Worm (Caenorhabditis elegans) whole organism, L1 larva: ENCODE results near the gene mab-5.
A peak's percentile ranks its signal among the peaks of the same experiment; 100 is the strongest.

Experiments used
- C04F5.9 ChIP-seq: sonication (generic microtip); optimal IDR thresholded peaks from 2 replicates; lab custom pipeline; 2016; ENCODE audit warnings: missing genetic modification characterization, missing compliant biosample characterization
- C16A3.4 ChIP-seq: fragments of 150-350 bp; optimal IDR thresholded peaks from 2 replicates; lab custom pipeline; 2014; ENCODE audit warnings: missing biosample characterization, missing genetic modification characterization
- C34B4.2 ChIP-seq: sonication (generic microtip); optimal IDR thresholded peaks from 2 replicates; lab custom pipeline; 2017; ENCODE audit warnings: mild to moderate bottlenecking, missing genetic modification characterization, missing compliant biosample characterization
- F16B12.6 ChIP-seq: fragments of 150-350 bp; optimal IDR thresholded peaks from 2 replicates; lab custom pipeline; 2014; ENCODE audit warnings: missing biosample characterization, missing genetic modification characterization
- Y116A8C.19 ChIP-seq: sonication (generic microtip); optimal IDR thresholded peaks from 2 replicates; lab custom pipeline; 2016; ENCODE audit warnings: missing compliant biosample characterization, missing genetic modification characterization, borderline replicate concordance
- aly-2 ChIP-seq: fragments of 150-350 bp; optimal IDR thresholded peaks from 2 replicates; lab custom pipeline; 2014; ENCODE audit warnings: missing biosample characterization, missing genetic modification characterization
- blmp-1 ChIP-seq: fragments of 150-350 bp; optimal IDR thresholded peaks from 2 replicates; lab custom pipeline; 2014; ENCODE audit warnings: missing biosample characterization, missing genetic modification characterization
- ceh-63 ChIP-seq: fragments of 200-800 bp; sonication (Bioruptor generic); optimal IDR thresholded peaks from 2 replicates; lab custom pipeline; 2018; ENCODE audit warnings: mild to moderate bottlenecking, missing genetic modification characterization, missing compliant biosample characterization
- ceh-82 ChIP-seq, 3 experiments: fragments of 150-350 bp in 1 of 3; sonication (generic microtip) in 2 of 3; optimal IDR thresholded peaks; 2 replicates each; lab custom pipeline; 2014 to 2017; ENCODE audit warnings: missing biosample characterization in 3 of 3, missing genetic modification characterization in 3 of 3
- ceh-88 ChIP-seq: fragments of 200-800 bp; sonication (Bioruptor generic); IDR thresholded peaks from 2 replicates; pipeline ENCODE4 v1.3.6; 2022; ENCODE audit warnings: missing genetic modification characterization, missing compliant biosample characterization
- ceh-90 ChIP-seq: sonication (generic microtip); optimal IDR thresholded peaks from 2 replicates; lab custom pipeline; 2016; ENCODE audit warnings: missing genetic modification characterization, missing compliant biosample characterization
- dpl-1 ChIP-seq, 3 experiments: fragments of 150-350 bp in 2 of 3; sonication (generic microtip) in 1 of 3; optimal IDR thresholded peaks; 2 replicates each; lab custom pipeline; 2014 to 2017; ENCODE audit warnings: missing biosample characterization in 3 of 3, missing genetic modification characterization in 3 of 3, missing genetic modification reagents in 3 of 3
- dsc-1 ChIP-seq: sonication (generic microtip); optimal IDR thresholded peaks from 2 replicates; lab custom pipeline; 2016; ENCODE audit warnings: mild to moderate bottlenecking, missing genetic modification characterization, missing compliant biosample characterization
- efl-1 ChIP-seq, 4 experiments: fragments of 150-350 bp; optimal IDR thresholded peaks in 3 of 4; peaks in 1 of 4; 1 replicate in 1 of 4; 2 replicates in 3 of 4; lab custom pipeline; 2014; ENCODE audit warnings: missing biosample characterization in 2 of 4, missing genetic modification characterization in 2 of 4, missing genetic modification reagents in 2 of 4
- efl-3 ChIP-seq: fragments of 200-800 bp; sonication (Bioruptor generic); optimal IDR thresholded peaks from 2 replicates; lab custom pipeline; 2018; ENCODE audit warnings: mild to moderate bottlenecking, missing genetic modification characterization, missing compliant biosample characterization
- egl-13 ChIP-seq: sonication (generic microtip); optimal IDR thresholded peaks from 2 replicates; lab custom pipeline; 2016; ENCODE audit warnings: missing genotype, missing genetic modification reagents, missing genetic modification characterization, missing compliant biosample characterization
- egl-27 ChIP-seq, 2 experiments: fragments of 150-350 bp in 1 of 2; sonication (generic microtip); optimal IDR thresholded peaks; 3 replicates each; lab custom pipeline; 2017 to 2018; ENCODE audit warnings: missing biosample characterization in 2 of 2, missing genetic modification characterization in 2 of 2, missing genetic modification reagents in 2 of 2
- elt-2 ChIP-seq: sonication (generic microtip); optimal IDR thresholded peaks from 2 replicates; lab custom pipeline; 2016; ENCODE audit warnings: missing genetic modification characterization, mild to moderate bottlenecking, inconsistent platforms, missing compliant biosample characterization, missing genetic modification reagents
- fkh-4 ChIP-seq: sonication (generic microtip); optimal IDR thresholded peaks from 2 replicates; lab custom pipeline; 2016; ENCODE audit warnings: missing compliant biosample characterization, missing genetic modification characterization, borderline replicate concordance
- fkh-8 ChIP-seq: sonication (generic microtip); optimal IDR thresholded peaks from 2 replicates; lab custom pipeline; 2016; ENCODE audit warnings: mild to moderate bottlenecking, missing genetic modification characterization, missing compliant biosample characterization
- fos-1 ChIP-seq: fragments of 150-350 bp; optimal IDR thresholded peaks from 2 replicates; lab custom pipeline; 2014; ENCODE audit warnings: missing biosample characterization, missing genetic modification characterization
- grh-1 ChIP-seq: fragments of 200-800 bp; sonication (Bioruptor generic); IDR thresholded peaks from 2 replicates; pipeline ENCODE4 v1.3.6; 2022; ENCODE audit warnings: missing genetic modification reagents, missing genetic modification characterization, missing compliant biosample characterization
- hpl-2 ChIP-seq: fragments of 150-350 bp; optimal IDR thresholded peaks from 2 replicates; lab custom pipeline; 2014; ENCODE audit warnings: missing biosample characterization, missing genetic modification reagents, missing genetic modification characterization
- isw-1 ChIP-seq: fragments of 200-800 bp; sonication (Bioruptor generic); IDR thresholded peaks from 2 replicates; pipeline ENCODE4 v1.3.6; 2022; ENCODE audit warnings: missing genetic modification characterization, missing compliant biosample characterization
- lin-14 ChIP-seq: fragments of 200-800 bp; sonication (Bioruptor generic); optimal IDR thresholded peaks from 2 replicates; lab custom pipeline; 2018; ENCODE audit warnings: mild to moderate bottlenecking, missing genetic modification characterization, moderate library complexity, missing compliant biosample characterization
- lin-15B ChIP-seq: fragments of 150-350 bp; sonication (generic microtip); optimal IDR thresholded peaks from 3 replicates; lab custom pipeline; 2014; ENCODE audit warnings: missing biosample characterization, missing genetic modification characterization
- lir-3 ChIP-seq: sonication (generic microtip); optimal IDR thresholded peaks from 2 replicates; lab custom pipeline; 2016; ENCODE audit warnings: mild to moderate bottlenecking, missing genetic modification characterization, moderate library complexity, missing compliant biosample characterization; ENCODE audit not compliant: poor library complexity
- lsy-2 ChIP-seq, 2 experiments: fragments of 150-350 bp; optimal IDR thresholded peaks; 2 replicates each; lab custom pipeline; 2014; ENCODE audit warnings: missing biosample characterization in 2 of 2, missing genetic modification characterization in 2 of 2
- mab-9 ChIP-seq: fragments of 200-800 bp; sonication (Bioruptor generic); IDR thresholded peaks from 2 replicates; pipeline ENCODE4 v1.3.6; 2022; ENCODE audit warnings: missing genetic modification reagents, missing genetic modification characterization, missing compliant biosample characterization
- mdl-1 ChIP-seq, 2 experiments: fragments of 150-350 bp; optimal IDR thresholded peaks; 2 replicates each; lab custom pipeline; 2014 to 2017; ENCODE audit warnings: missing biosample characterization in 2 of 2, missing genetic modification characterization in 2 of 2, inconsistent platforms in 1 of 2
- nhr-19 ChIP-seq: fragments of 200-800 bp; sonication (Bioruptor generic); conservative IDR thresholded peaks from 2 replicates; pipeline ENCODE4 v1.3.6; 2022; ENCODE audit warnings: missing genetic modification characterization, missing compliant biosample characterization
- nhr-20 ChIP-seq: sonication (generic microtip); optimal IDR thresholded peaks from 2 replicates; lab custom pipeline; 2016; ENCODE audit warnings: mild to moderate bottlenecking, missing genetic modification characterization, missing compliant biosample characterization
- nhr-47 ChIP-seq: sonication (generic microtip); optimal IDR thresholded peaks from 2 replicates; lab custom pipeline; 2016; ENCODE audit warnings: mild to moderate bottlenecking, missing genetic modification characterization, moderate library complexity, missing compliant biosample characterization
- nhr-71 ChIP-seq: sonication (generic microtip); optimal IDR thresholded peaks from 2 replicates; lab custom pipeline; 2016; ENCODE audit warnings: mild to moderate bottlenecking, missing genetic modification characterization, moderate library complexity, missing compliant biosample characterization
- nhr-76 ChIP-seq: sonication (generic microtip); optimal IDR thresholded peaks from 2 replicates; lab custom pipeline; 2017; ENCODE audit warnings: missing biosample characterization, missing genetic modification characterization
- nhr-84 ChIP-seq: sonication (generic microtip); optimal IDR thresholded peaks from 2 replicates; lab custom pipeline; 2017; ENCODE audit warnings: missing biosample characterization, missing genetic modification characterization
- nhr-90 ChIP-seq: sonication (generic microtip); optimal IDR thresholded peaks from 2 replicates; lab custom pipeline; 2016; ENCODE audit warnings: mild to moderate bottlenecking, missing genetic modification characterization, missing compliant biosample characterization; ENCODE audit not compliant: poor library complexity
- skn-1 ChIP-seq: fragments of 150-350 bp; optimal IDR thresholded peaks from 2 replicates; lab custom pipeline; 2014; ENCODE audit warnings: missing biosample characterization, missing genetic modification characterization
- snu-23 ChIP-seq: sonication (generic microtip); optimal IDR thresholded peaks from 2 replicates; lab custom pipeline; 2016; ENCODE audit warnings: missing genetic modification characterization, missing compliant biosample characterization
- sox-4 ChIP-seq: sonication (generic microtip); optimal IDR thresholded peaks from 2 replicates; lab custom pipeline; 2016; ENCODE audit warnings: missing genetic modification characterization, missing compliant biosample characterization
- swsn-7 ChIP-seq: sonication (generic microtip); optimal IDR thresholded peaks from 2 replicates; lab custom pipeline; 2016; ENCODE audit warnings: missing genetic modification characterization, missing compliant biosample characterization
- tbx-2 ChIP-seq: sonication (generic microtip); optimal IDR thresholded peaks from 2 replicates; lab custom pipeline; 2016; ENCODE audit warnings: missing genetic modification characterization, missing compliant biosample characterization
- tlp-1 ChIP-seq: fragments of 150-350 bp; optimal IDR thresholded peaks from 2 replicates; lab custom pipeline; 2014; ENCODE audit warnings: missing biosample characterization, missing genetic modification characterization
- unc-30 ChIP-seq: sonication (generic microtip); optimal IDR thresholded peaks from 2 replicates; lab custom pipeline; 2017; ENCODE audit warnings: missing biosample characterization, missing genetic modification characterization
- unc-62 ChIP-seq: fragments of 150-350 bp; optimal IDR thresholded peaks from 2 replicates; lab custom pipeline; 2014; ENCODE audit warnings: missing biosample characterization, missing genetic modification reagents, missing genetic modification characterization
- unc-86 ChIP-seq: sonication (generic microtip); optimal IDR thresholded peaks from 2 replicates; lab custom pipeline; 2016; ENCODE audit warnings: missing genetic modification characterization, missing compliant biosample characterization
- unc-98 ChIP-seq: fragments of 200-800 bp; sonication (Bioruptor generic); IDR thresholded peaks from 2 replicates; pipeline ENCODE4 v1.3.6; 2022; ENCODE audit warnings: missing genetic modification characterization, missing compliant biosample characterization
- xbp-1 ChIP-seq: sonication (generic microtip); optimal IDR thresholded peaks from 2 replicates; lab custom pipeline; 2016; ENCODE audit warnings: missing genetic modification characterization, missing compliant biosample characterization
- zip-4 ChIP-seq: fragments of 200-800 bp; sonication (Bioruptor generic); optimal IDR thresholded peaks from 2 replicates; lab custom pipeline; 2018; ENCODE audit warnings: mild to moderate bottlenecking, missing genetic modification characterization, moderate library complexity, missing compliant biosample characterization

The mab-5 gene

ce11 chrIII:7767415-7767814 lies 15.8 kb downstream of the mab-5 start, which contains the start of gene ZK686.5:
Gene ZK686.5, minus strand, starts transcription at chrIII:7767515.
- no peak for TF ChIP-seq unc-62 (GFP tag; lab: Kevin White, UChicago)
- TF ChIP-seq ceh-90 (tag; lab: Kevin White, UChicago): no peak
- TF ChIP-seq tbx-2 (tag; lab: Kevin White, UChicago): no peak
- no peak for TF ChIP-seq lsy-2 (tag; optimal IDR thresholded peaks at IDR 0.05; lab: Kevin White, UChicago)
- TF ChIP-seq lin-14 (GFP tag; lab: Kevin White, UChicago): no peak
- no peak for TF ChIP-seq fos-1
- TF ChIP-seq ceh-63 (GFP tag; lab: Kevin White, UChicago): no peak
- TF ChIP-seq egl-27 (tag; optimal IDR thresholded peaks at IDR 0.05; lab: Kevin White, UChicago): no peak
- TF ChIP-seq grh-1 (GFP tag; lab: Robert Waterston, UW): no peak
- no peak for TF ChIP-seq dsc-1 (tag; lab: Kevin White, UChicago)
- TF ChIP-seq, all 84 proteins: peak for 0

- TF ChIP-seq nhr-84 (tag; lab: Kevin White, UChicago) (no peak), skn-1 (peak; percentile 11), tlp-1 (tag; lab: Kevin White, UChicago) (no peak), dpl-1 (GFP tag; optimal IDR thresholded peaks at IDR 0.05; lab: Kevin White, UChicago) (peak in 2 of 3 experiments; percentile 19 to 61), C34B4.2 (tag; lab: Kevin White, UChicago) (no peak), F16B12.6 (peak; percentile 29), snu-23 (GFP tag; lab: Kevin White, UChicago) (no peak), fkh-8 (tag; lab: Kevin White, UChicago) (no peak), efl-1 (optimal IDR thresholded peaks at IDR 0.05; lab: Kevin White, UChicago) (peak; percentile 37), efl-1 (GFP tag; optimal IDR thresholded peaks at IDR 0.05 in 1 of 2; lab: Kevin White, UChicago) (peak; percentile 28 to 91), Y116A8C.19 (tag; lab: Kevin White, UChicago) (no peak), hpl-2 (GFP tag; lab: Kevin White, UChicago) (no peak), blmp-1 (tag; lab: Kevin White, UChicago) (peak; percentile 42), nhr-47 (peak; percentile 27), grh-1 (GFP tag; lab: Robert Waterston, UW) (no peak), C04F5.9 (tag; lab: Kevin White, UChicago) (no peak), mab-9 (GFP tag; lab: Robert Waterston, UW) (no peak), isw-1 (peak; percentile 10; the same call in 1 of the 2 replicates), aly-2 (no peak), lin-14 (GFP tag; lab: Kevin White, UChicago) (peak; percentile 37), unc-86 (tag; lab: Kevin White, UChicago) (no peak), nhr-71 (peak; percentile 48), nhr-20 (tag; lab: Kevin White, UChicago) (peak; percentile 28), fkh-4 (no peak), lir-3 (no peak), egl-13 (peak; percentile 21), swsn-7 (tag; lab: Kevin White, UChicago) (peak; percentile 33), zip-4 (GFP tag; lab: Kevin White, UChicago) (no peak), efl-3 (GFP tag; lab: Kevin White, UChicago) (no peak), lsy-2 (tag; optimal IDR thresholded peaks at IDR 0.05; lab: Kevin White, UChicago) (peak; percentile 68 to 80), unc-98 (no peak), elt-2 (tag; lab: Kevin White, UChicago) (no peak), C16A3.4 (tag; lab: Kevin White, UChicago) (peak; percentile 31), sox-4 (tag; lab: Kevin White, UChicago) (no peak), unc-62 (GFP tag; lab: Kevin White, UChicago) (no peak), nhr-76 (no peak), lin-15B (tag; lab: Kevin White, UChicago) (peak; percentile 27), ceh-82 (tag; optimal IDR thresholded peaks at IDR 0.05; lab: Kevin White, UChicago) (peak in 2 of 3 experiments; percentile 4 to 22), egl-27 (tag; optimal IDR thresholded peaks at IDR 0.05; lab: Kevin White, UChicago) (no peak), ceh-88 (GFP tag; lab: Robert Waterston, UW) (no peak), nhr-90 (tag; lab: Kevin White, UChicago) (peak; percentile 5), unc-30 (no peak), xbp-1 (tag; lab: Kevin White, UChicago) (peak; percentile 33), nhr-19 (GFP tag; lab: Robert Waterston, UW) (peak; percentile 4; the same call in 1 of the 2 replicates), mdl-1 (tag; optimal IDR thresholded peaks at IDR 0.05; lab: Kevin White, UChicago) (no peak)
Measured at ce11 chrIII:7765974-7766373, 17.3 kb downstream of the mab-5 start, which contains the start of gene ZK686.2. Gene ZK686.2, minus strand, starts transcription at chrIII:7766052.
